Fruit fly (Drosophila melanogaster): ENCODE results near the gene LSm3.

LSm3 gene

DNA sequence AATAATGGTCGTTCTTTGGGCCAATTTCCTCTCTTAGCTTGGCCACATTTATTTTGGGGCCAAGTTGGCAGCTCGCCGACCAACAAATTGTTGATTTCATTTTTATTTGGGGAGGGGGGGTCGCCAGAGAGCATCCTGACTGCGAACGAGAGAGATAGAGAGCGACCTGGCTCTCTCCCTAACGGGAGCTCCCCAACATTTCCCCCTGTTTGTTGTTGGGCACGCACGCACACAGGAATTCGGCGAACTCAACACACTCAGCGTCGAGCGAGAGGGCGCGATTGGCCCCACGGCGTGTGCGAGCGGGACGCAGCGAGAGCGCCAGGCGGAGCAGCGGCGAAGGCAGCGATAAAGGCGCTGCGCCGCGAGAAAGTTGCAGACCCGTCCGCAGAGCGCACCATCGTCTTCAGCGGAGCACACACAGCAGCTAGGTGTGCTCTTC, 33.3 kb upstream of the LSm3 start, which contains the start of gene CG31140:
Gene CG31140 (plus strand): TSS at position 400 of the 442 bp plus-strand sequence.
- TF ChIP-seq Mio (GFP tag; optimal IDR thresholded peaks at IDR 0.05) (no peak), Dfd (GFP tag; optimal IDR thresholded peaks at IDR 0.05) (no peak), Rel (GFP tag; optimal IDR thresholded peaks at IDR 0.05) (no peak), Rel (tag; optimal IDR thresholded peaks at IDR 0.05) (peak; percentile 22), jim (GFP tag; optimal IDR thresholded peaks at IDR 0.05) (no peak), dsf (GFP tag; optimal IDR thresholded peaks at IDR 0.05; ENCODE audit: borderline replicate concordance) (no peak), GATAd (GFP tag; optimal IDR thresholded peaks at IDR 0.05) (no peak), dl (GFP tag; optimal IDR thresholded peaks at IDR 0.05; ENCODE audit: insufficient read depth in 1 of 2, partially characterized antibody in 2 of 2) (peak in 1 of 2 experiments; percentile 6), sv (GFP tag; optimal IDR thresholded peaks at IDR 0.05) (no peak), CG9705 (GFP tag; optimal IDR thresholded peaks at IDR 0.05) (no peak), Hr83 (GFP tag; optimal IDR thresholded peaks at IDR 0.05; ENCODE audit: poor library complexity, severe bottlenecking) (no peak), Jra (GFP tag; optimal IDR thresholded peaks at IDR 0.05) (no peak), CrebA (GFP tag; optimal IDR thresholded peaks at IDR 0.05; ENCODE audit: borderline replicate concordance) (no peak), pan (optimal IDR thresholded peaks at IDR 0.05) (no peak), HLH106 (tag; optimal IDR thresholded peaks at IDR 0.05) (no peak), psq (GFP tag; optimal IDR thresholded peaks at IDR 0.05) (no peak), Hnf4 (GFP tag; optimal IDR thresholded peaks at IDR 0.05) (no peak), sage (GFP tag; optimal IDR thresholded peaks at IDR 0.05) (no peak), usp (GFP tag; optimal IDR thresholded peaks at IDR 0.05) (no peak), rgr (GFP tag; optimal IDR thresholded peaks at IDR 0.05) (peak; percentile 6), tai (GFP tag; optimal IDR thresholded peaks at IDR 0.05) (no peak), Abd-B (GFP tag; optimal IDR thresholded peaks at IDR 0.05) (no peak), fru (GFP tag; optimal IDR thresholded peaks at IDR 0.05) (no peak), dmrt93B (GFP tag; optimal IDR thresholded peaks at IDR 0.05) (no peak), br (GFP tag; optimal IDR thresholded peaks at IDR 0.05) (no peak), woc (GFP tag; optimal IDR thresholded peaks at IDR 0.05) (no peak), foxo (GFP tag; optimal IDR thresholded peaks at IDR 0.05) (no peak), CG32264 (GFP tag; optimal IDR thresholded peaks at IDR 0.05) (no peak), OdsH (GFP tag; optimal IDR thresholded peaks at IDR 0.05) (no peak), brk (GFP tag; optimal IDR thresholded peaks at IDR 0.05) (no peak), Vsx2 (GFP tag; optimal IDR thresholded peaks at IDR 0.05; ENCODE audit: partially characterized antibody) (peak; percentile 10), Sp1 (GFP tag; optimal IDR thresholded peaks at IDR 0.05) (peak; percentile 26), N (GFP tag; optimal IDR thresholded peaks at IDR 0.05) (no peak), lola (GFP tag; optimal IDR thresholded peaks at IDR 0.05) (no peak), Hr78 (GFP tag; optimal IDR thresholded peaks at IDR 0.05) (no peak), ey (GFP tag; optimal IDR thresholded peaks at IDR 0.05) (no peak), Dif (GFP tag; optimal IDR thresholded peaks at IDR 0.05; ENCODE audit: partially characterized antibody) (peak; percentile 43), Myc (optimal IDR thresholded peaks at IDR 0.05) (no peak), h (GFP tag; optimal IDR thresholded peaks at IDR 0.05) (no peak)

DNA sequence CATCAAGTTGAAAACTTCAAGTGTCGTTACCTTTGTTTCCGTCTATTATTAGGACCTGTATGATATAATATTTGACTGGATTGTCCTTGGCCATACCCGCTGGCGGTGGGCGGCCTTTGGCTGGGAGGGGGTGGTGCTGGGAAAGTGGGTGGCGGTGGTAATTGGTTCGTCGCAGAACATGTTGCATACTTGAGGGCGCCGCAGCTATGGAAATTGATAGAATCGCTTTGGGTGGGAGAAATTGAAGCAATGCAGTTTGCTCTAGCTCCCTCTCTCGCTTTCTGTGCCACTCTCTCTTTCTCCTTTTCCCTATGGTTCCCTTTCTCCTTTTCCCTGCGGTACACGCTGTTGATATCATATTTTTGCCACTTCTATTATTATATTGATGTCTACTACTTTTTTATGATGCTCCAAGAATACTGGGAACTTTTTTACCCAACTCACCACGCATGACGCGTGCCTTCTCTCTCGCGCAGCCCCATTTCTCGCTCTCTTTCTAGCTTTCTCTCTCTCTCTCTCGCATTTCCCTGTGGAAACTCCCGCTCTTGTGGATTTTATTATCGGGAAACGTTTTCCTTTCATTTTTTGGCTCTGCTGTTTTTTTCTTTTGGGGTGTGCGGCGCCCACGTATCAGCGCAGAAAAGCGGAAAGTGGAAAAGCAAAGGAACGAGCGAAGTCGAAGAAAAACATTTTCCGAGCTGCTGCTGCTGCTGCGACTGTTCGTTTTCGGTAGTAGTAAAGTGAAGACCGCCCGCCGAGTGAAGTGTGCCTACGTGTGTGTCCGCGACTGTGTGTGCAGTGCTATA, 30.9 kb upstream of the LSm3 start:
- TF ChIP-seq h (GFP tag; optimal IDR thresholded peaks at IDR 0.05) = no peak
- TF ChIP-seq brk (GFP tag; optimal IDR thresholded peaks at IDR 0.05) = no peak
- no peak for TF ChIP-seq CrebA (GFP tag; optimal IDR thresholded peaks at IDR 0.05; ENCODE audit: borderline replicate concordance)
- no peak for TF ChIP-seq Mio (GFP tag; optimal IDR thresholded peaks at IDR 0.05)

All from whole organism, wandering third instar larva.